Worm (Caenorhabditis elegans) whole organism, late embryonic: Measurements from ENCODE around the gene srh-79.

Source experiments
- ceh-6 ChIP-seq: fragments of 200-800 bp; sonication (Bioruptor generic); optimal IDR thresholded peaks from 2 replicates; lab custom pipeline; 2018; ENCODE audit warnings: mild to moderate bottlenecking, missing genetic modification characterization, missing compliant biosample characterization
- fkh-10 ChIP-seq: fragments of 150-350 bp; optimal IDR thresholded peaks from 2 replicates; lab custom pipeline; 2014; ENCODE audit warnings: missing biosample characterization, missing genetic modification reagents, missing genetic modification characterization

DNA sequence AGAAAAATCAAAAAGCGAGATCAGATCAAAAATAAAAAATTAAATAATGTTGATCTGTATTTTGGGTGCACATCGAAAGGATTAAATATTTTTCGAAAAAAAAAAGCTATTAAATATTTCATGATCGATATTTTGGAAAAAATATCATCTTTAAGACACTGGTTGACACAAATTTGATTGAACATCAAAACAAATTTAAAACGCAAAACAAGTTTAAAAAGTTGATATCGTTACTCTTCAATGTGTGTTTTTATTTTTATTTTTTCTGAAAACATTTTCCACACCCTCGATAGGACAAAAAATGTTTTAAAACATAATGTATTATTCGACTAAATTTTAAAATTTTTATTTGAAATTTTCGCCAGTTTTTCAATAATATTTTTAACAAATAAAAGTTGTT lies 40.5 kb downstream of the srh-79 start, which contains the start of gene C54F6.12:
- no peak for TF ChIP-seq ceh-6 (GFP tag; lab: Kevin White, UChicago)
- no peak for TF ChIP-seq fkh-10
